Fruit fly (Drosophila melanogaster) Kc167 (cell line): Measurements from ENCODE around the gene CG3091.

Experiments used
- insv ChIP-seq: fragments of >200 bp; optimal IDR thresholded peaks from 3 replicates; lab custom pipeline; 2018; ENCODE audit warnings: missing external identifiers
- psq ChIP-seq: fragments of >200 bp; optimal IDR thresholded peaks from 2 replicates; lab custom pipeline; 2017; ENCODE audit warnings: missing external identifiers

DNA sequence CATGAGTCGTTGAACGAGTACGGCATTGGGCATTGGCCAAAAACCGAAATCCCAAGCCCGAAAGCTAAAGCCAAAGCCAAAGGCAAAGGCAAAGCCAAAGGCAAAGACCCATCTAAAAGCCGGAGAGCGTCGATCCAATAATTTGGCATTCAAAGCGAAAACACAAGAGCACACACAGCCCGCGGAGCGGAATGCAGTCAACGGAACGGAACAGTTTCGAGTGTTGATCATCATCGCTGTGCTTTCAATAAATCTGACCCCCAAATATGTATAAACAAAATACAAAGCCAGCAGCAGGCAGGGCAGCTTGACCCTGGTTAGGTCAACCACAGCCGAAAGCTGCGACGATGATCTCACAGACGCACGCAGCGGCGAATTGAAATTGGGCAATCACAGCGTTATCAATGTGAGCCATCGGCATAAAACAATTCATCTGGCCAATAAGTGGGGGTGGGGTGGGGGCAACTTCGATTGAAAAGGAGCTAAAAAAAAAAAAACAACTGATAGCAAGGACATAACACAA is 24.8 kb upstream of the CG3091 start:
- TF ChIP-seq psq (no peak), insv (lab: Kevin White, UChicago) (no peak)
